Fruit fly (Drosophila melanogaster) whole organism, embryonic: ENCODE measurements around the gene nAChRalpha6.
A peak's percentile ranks its signal among the peaks of the same experiment; 100 is the strongest.

Source experiments
- B-H2 ChIP-seq: fragments of 200-800 bp; sonication (Bioruptor generic); optimal IDR thresholded peaks from 2 replicates; lab custom pipeline; 2018; ENCODE audit warnings: missing biosample characterization, mild to moderate bottlenecking, missing genetic modification characterization
- Blimp-1 ChIP-seq: fragments of 200-800 bp; sonication (Bioruptor generic); optimal IDR thresholded peaks from 3 replicates; lab custom pipeline; 2018; ENCODE audit warnings: missing biosample characterization, missing genetic modification characterization, mild to moderate bottlenecking, moderate library complexity, missing genetic modification reagents
- CG11456 ChIP-seq: fragments of 200-800 bp; sonication (Bioruptor generic); IDR thresholded peaks from 3 replicates; pipeline ENCODE4 v1.3.6; 2022; ENCODE audit warnings: missing biosample characterization, missing genetic modification characterization
- CG11504 ChIP-seq: fragments of 200-800 bp; sonication (Bioruptor generic); optimal IDR thresholded peaks from 3 replicates; lab custom pipeline; 2019; ENCODE audit warnings: missing biosample characterization, mild to moderate bottlenecking, missing genetic modification characterization, moderate library complexity
- CG13624 ChIP-seq: fragments of 200-800 bp; sonication (Bioruptor generic); optimal IDR thresholded peaks from 2 replicates; lab custom pipeline; 2016; ENCODE audit warnings: missing biosample characterization, missing genetic modification characterization
- CG14860 ChIP-seq: fragments of 200-800 bp; sonication (Bioruptor generic); IDR thresholded peaks from 3 replicates; pipeline ENCODE4 v1.3.6; 2022; ENCODE audit warnings: missing biosample characterization, missing genetic modification characterization; ENCODE audit not compliant: partially characterized antibody
- CG15073 ChIP-seq: fragments of 200-800 bp; sonication (Bioruptor generic); optimal IDR thresholded peaks from 2 replicates; lab custom pipeline; 2016; ENCODE audit warnings: missing biosample characterization, missing genetic modification characterization
- CG17186 ChIP-seq: fragments of 200-800 bp; sonication (Bioruptor generic); optimal IDR thresholded peaks from 3 replicates; lab custom pipeline; 2017; ENCODE audit warnings: missing biosample characterization, missing genetic modification reagents, missing genetic modification characterization
- CG17361 ChIP-seq: fragments of 200-800 bp; sonication (Bioruptor generic); IDR thresholded peaks from 3 replicates; pipeline ENCODE4 v1.3.6; 2022; ENCODE audit warnings: missing biosample characterization, missing genetic modification characterization
- CG17912 ChIP-seq: fragments of 200-800 bp; sonication (Bioruptor generic); optimal IDR thresholded peaks from 2 replicates; lab custom pipeline; 2018; ENCODE audit warnings: missing biosample characterization, mild to moderate bottlenecking, missing genetic modification characterization
- CG18011 ChIP-seq: fragments of 200-800 bp; sonication (Bioruptor generic); optimal IDR thresholded peaks from 2 replicates; lab custom pipeline; 2017; ENCODE audit warnings: missing biosample characterization, missing genetic modification characterization, mild to moderate bottlenecking, moderate library complexity, missing genotype
- CG18764 ChIP-seq: fragments of 200-800 bp; sonication (Bioruptor generic); optimal IDR thresholded peaks from 3 replicates; lab custom pipeline; 2016; ENCODE audit warnings: missing biosample characterization, missing genetic modification characterization
- CG2202 ChIP-seq: fragments of 200-800 bp; sonication (Bioruptor generic); optimal IDR thresholded peaks from 2 replicates; lab custom pipeline; 2018; ENCODE audit warnings: missing biosample characterization, mild to moderate bottlenecking, missing genetic modification characterization
- CG30020 ChIP-seq: fragments of 200-800 bp; optimal IDR thresholded peaks from 2 replicates; lab custom pipeline; 2019; ENCODE audit warnings: missing biosample characterization, mild to moderate bottlenecking, missing genetic modification characterization, moderate library complexity
- CG31365 ChIP-seq: fragments of 200-800 bp; sonication (Bioruptor generic); optimal IDR thresholded peaks from 2 replicates; lab custom pipeline; 2018; ENCODE audit warnings: missing biosample characterization, mild to moderate bottlenecking, missing genetic modification characterization
- CG32767 ChIP-seq: fragments of 200-800 bp; sonication (Bioruptor generic); IDR thresholded peaks from 2 replicates; pipeline ENCODE4 v1.3.6; 2022; ENCODE audit warnings: missing biosample characterization, missing genetic modification characterization
- CG6272 ChIP-seq: fragments of 200-800 bp; sonication (Bioruptor generic); IDR thresholded peaks from 2 replicates; pipeline ENCODE4 v1.3.6; 2022; ENCODE audit warnings: missing biosample characterization, missing genetic modification characterization
- CG6765 ChIP-seq: fragments of 200-800 bp; sonication (Bioruptor generic); optimal IDR thresholded peaks from 3 replicates; lab custom pipeline; 2017; ENCODE audit warnings: missing biosample characterization, mild to moderate bottlenecking, missing genetic modification characterization
- CG8281 ChIP-seq: fragments of 200-800 bp; sonication (Bioruptor generic); optimal IDR thresholded peaks from 2 replicates; lab custom pipeline; 2018; ENCODE audit warnings: missing biosample characterization, mild to moderate bottlenecking, missing genetic modification characterization, moderate library complexity
- CG8944 ChIP-seq: fragments of 200-800 bp; sonication (Bioruptor generic); optimal IDR thresholded peaks from 3 replicates; lab custom pipeline; 2016; ENCODE audit warnings: missing biosample characterization, missing genetic modification characterization
- CTCF ChIP-seq: fragments of 200-800 bp; sonication (Bioruptor generic); optimal IDR thresholded peaks from 2 replicates; lab custom pipeline; 2017; ENCODE audit warnings: missing biosample characterization, mild to moderate bottlenecking, missing genetic modification characterization, moderate library complexity
- Doc2 ChIP-seq: fragments of 200-800 bp; sonication (Bioruptor generic); IDR thresholded peaks from 2 replicates; pipeline ENCODE4 v1.3.6; 2022; ENCODE audit warnings: missing biosample characterization, missing genetic modification characterization
- E2f1 ChIP-seq: fragments of 200-800 bp; sonication (Bioruptor generic); IDR thresholded peaks from 2 replicates; pipeline ENCODE4 v1.3.6; 2022; ENCODE audit warnings: missing biosample characterization, missing genetic modification characterization
- H15 ChIP-seq: fragments of 200-800 bp; sonication (Bioruptor generic); IDR thresholded peaks from 3 replicates; pipeline ENCODE4 v1.3.6; 2022; ENCODE audit warnings: missing biosample characterization, missing genetic modification characterization
- Hr3 ChIP-seq: fragments of 200-800 bp; sonication (Bioruptor generic); optimal IDR thresholded peaks from 3 replicates; lab custom pipeline; 2016; ENCODE audit warnings: missing biosample characterization, missing genetic modification characterization
- MTF-1 ChIP-seq: fragments of 200-800 bp; sonication (Bioruptor generic); optimal IDR thresholded peaks from 2 replicates; lab custom pipeline; 2018; ENCODE audit warnings: missing biosample characterization, mild to moderate bottlenecking, missing genetic modification characterization, borderline replicate concordance
- Max ChIP-seq: fragments of 200-800 bp; sonication (Bioruptor generic); optimal IDR thresholded peaks from 2 replicates; lab custom pipeline; 2016; ENCODE audit warnings: missing biosample characterization, mild to moderate bottlenecking, missing genetic modification characterization
- Mrtf ChIP-seq: fragments of 200-800 bp; sonication (Bioruptor generic); IDR thresholded peaks from 3 replicates; pipeline ENCODE4 v1.3.6; 2022; ENCODE audit warnings: missing biosample characterization, missing genetic modification characterization
- NfI ChIP-seq: fragments of 200-800 bp; sonication (Bioruptor generic); optimal IDR thresholded peaks from 3 replicates; lab custom pipeline; 2018; ENCODE audit warnings: missing biosample characterization, mild to moderate bottlenecking, missing genetic modification characterization, moderate library complexity
- Poxn ChIP-seq: fragments of 200-800 bp; sonication (Bioruptor generic); IDR thresholded peaks from 2 replicates; pipeline ENCODE4 v1.3.6; 2022; ENCODE audit warnings: missing biosample characterization, missing genetic modification characterization
- Ptx1 ChIP-seq: fragments of 200-800 bp; sonication (Bioruptor generic); IDR thresholded peaks from 2 replicates; pipeline ENCODE4 v1.3.6; 2022; ENCODE audit warnings: missing biosample characterization, missing genetic modification characterization
- Stat92E ChIP-seq, 3 experiments: fragments of >200 bp in 2 of 3; fragments of 200-800 bp in 1 of 3; sonication (Bioruptor generic) in 1 of 3; optimal IDR thresholded peaks; 2 replicates each; lab custom pipeline; 2017 to 2019; ENCODE audit warnings: missing biosample characterization in 3 of 3, missing genetic modification characterization in 3 of 3, mild to moderate bottlenecking in 1 of 3, moderate library complexity in 1 of 3
- Xbp1 ChIP-seq: fragments of 200-800 bp; sonication (Bioruptor generic); optimal IDR thresholded peaks from 3 replicates; lab custom pipeline; 2016; ENCODE audit warnings: missing biosample characterization, mild to moderate bottlenecking, missing genetic modification characterization
- abd-A ChIP-seq: fragments of 200-800 bp; sonication (Bioruptor generic); optimal IDR thresholded peaks from 3 replicates; lab custom pipeline; 2019; ENCODE audit warnings: missing biosample characterization, mild to moderate bottlenecking, missing genetic modification characterization, moderate library complexity
- al ChIP-seq: fragments of 200-800 bp; sonication (Bioruptor generic); IDR thresholded peaks from 2 replicates; pipeline ENCODE4 v1.3.6; 2022; ENCODE audit warnings: missing biosample characterization, missing genetic modification characterization
- aop ChIP-seq: fragments of 200-800 bp; sonication (Bioruptor generic); IDR thresholded peaks from 2 replicates; pipeline ENCODE4 v1.3.6; 2022; ENCODE audit warnings: missing biosample characterization, missing genetic modification characterization
- bsh ChIP-seq, 2 experiments: fragments of 200-800 bp; sonication (Bioruptor generic); optimal IDR thresholded peaks; 2 replicates each; lab custom pipeline; 2017 to 2018; ENCODE audit warnings: mild to moderate bottlenecking in 2 of 2, missing biosample characterization in 2 of 2, missing genetic modification characterization in 2 of 2, moderate library complexity in 1 of 2
- ci ChIP-seq: fragments of 200-800 bp; sonication (Bioruptor generic); IDR thresholded peaks from 3 replicates; pipeline ENCODE4 v1.3.6; 2022; ENCODE audit warnings: missing biosample characterization, missing genetic modification characterization
- eve ChIP-seq, 2 experiments: fragments of >200 bp; optimal IDR thresholded peaks; 2 replicates each; lab custom pipeline; 2017; ENCODE audit warnings: missing biosample characterization in 2 of 2, missing genetic modification characterization in 2 of 2
- eyg ChIP-seq: fragments of 200-800 bp; sonication (Bioruptor generic); optimal IDR thresholded peaks from 3 replicates; lab custom pipeline; 2016; ENCODE audit warnings: missing biosample characterization, missing genetic modification characterization
- her ChIP-seq: fragments of 200-800 bp; sonication (Bioruptor generic); optimal IDR thresholded peaks from 2 replicates; lab custom pipeline; 2016; ENCODE audit warnings: missing biosample characterization, missing genetic modification characterization
- jumu ChIP-seq: fragments of 200-800 bp; sonication (Bioruptor generic); optimal IDR thresholded peaks from 3 replicates; lab custom pipeline; 2016; ENCODE audit warnings: missing biosample characterization, missing genetic modification characterization
- ken ChIP-seq: fragments of 200-800 bp; sonication (Bioruptor generic); IDR thresholded peaks from 3 replicates; pipeline ENCODE4 v1.3.6; 2022; ENCODE audit warnings: missing biosample characterization, missing genetic modification characterization
- pfk ChIP-seq: fragments of 200-800 bp; sonication (Bioruptor generic); optimal IDR thresholded peaks from 2 replicates; lab custom pipeline; 2018; ENCODE audit warnings: missing biosample characterization, mild to moderate bottlenecking, missing genetic modification characterization, moderate library complexity
- psq ChIP-seq: fragments of 200-800 bp; sonication (Bioruptor generic); optimal IDR thresholded peaks from 2 replicates; lab custom pipeline; 2017; ENCODE audit warnings: missing biosample characterization, missing genetic modification characterization
- ro ChIP-seq: fragments of 200-800 bp; sonication (Bioruptor generic); IDR thresholded peaks from 2 replicates; pipeline ENCODE4 v1.3.6; 2022; ENCODE audit warnings: missing biosample characterization, missing genetic modification characterization
- tap ChIP-seq: fragments of 200-800 bp; optimal IDR thresholded peaks from 3 replicates; lab custom pipeline; 2019; ENCODE audit warnings: missing biosample characterization, mild to moderate bottlenecking, missing genetic modification characterization, moderate library complexity
- toy ChIP-seq: fragments of 200-800 bp; sonication (Bioruptor generic); IDR thresholded peaks from 2 replicates; pipeline ENCODE4 v1.3.6; 2022; ENCODE audit warnings: missing biosample characterization, missing genetic modification characterization
- ttk ChIP-seq: fragments of 200-800 bp; sonication (Bioruptor generic); IDR thresholded peaks from 2 replicates; pipeline ENCODE4 v2.1.2; 2022; ENCODE audit warnings: missing biosample characterization, missing genetic modification characterization
- twi ChIP-seq: fragments of 200-800 bp; optimal IDR thresholded peaks from 2 replicates; lab custom pipeline; 2019; ENCODE audit warnings: missing biosample characterization, mild to moderate bottlenecking, missing genetic modification characterization, moderate library complexity
- usp ChIP-seq: fragments of >200 bp; optimal IDR thresholded peaks from 2 replicates; lab custom pipeline; 2017; ENCODE audit warnings: missing biosample characterization, missing genetic modification characterization
- wek ChIP-seq: fragments of 200-800 bp; sonication (Bioruptor generic); optimal IDR thresholded peaks from 3 replicates; lab custom pipeline; 2018; ENCODE audit warnings: missing biosample characterization, mild to moderate bottlenecking, missing genetic modification characterization, moderate library complexity

The nAChRalpha6 gene

dm6 chr2L:9758856-9759255 lies 127.2 kb downstream of the nAChRalpha6 start (continued):
- TF ChIP-seq H15 (GFP tag; lab: Robert Waterston, UW) (peak; percentile 60; the same call in 1 of the 3 replicates), CG15073 (GFP tag; lab: Kevin White, UChicago) (no peak), CG17912 (peak; percentile 65), her (GFP tag; lab: Kevin White, UChicago) (peak; percentile 57), E2f1 (GFP tag; lab: Robert Waterston, UW) (peak; percentile 63), CG17361 (GFP tag; lab: Robert Waterston, UW) (0 out of 3 replicates have a peak, but pooled peaks have one; percentile 38), Stat92E (GFP tag; optimal IDR thresholded peaks at IDR 0.05; lab: Kevin White, UChicago) (no peak), Hr3 (peak; percentile 42), ci (peak; percentile 67; the same call in 2 of the 3 replicates), CG18011 (GFP tag; lab: Kevin White, UChicago) (peak; percentile 30), CG30020 (peak; percentile 43), tap (tag; lab: Kevin White, UChicago) (peak; percentile 7), CG32767 (GFP tag; lab: Robert Waterston, UW) (0 out of 2 replicates have a peak, but pooled peaks have one; percentile 40), toy (GFP tag; lab: Robert Waterston, UW) (0 out of 2 replicates have a peak, but pooled peaks have one; percentile 14), aop (GFP tag; lab: Robert Waterston, UW) (no peak), al (GFP tag; lab: Robert Waterston, UW) (peak; percentile 58), CG18764 (peak; percentile 3), CG6765 (GFP tag; lab: Kevin White, UChicago) (no peak), NfI (GFP tag; lab: Kevin White, UChicago) (peak; percentile 67), pfk (GFP tag; lab: Kevin White, UChicago) (no peak), CG11504 (no peak), CTCF (GFP tag; lab: Kevin White, UChicago) (peak; percentile 24), CG31365 (tag; lab: Kevin White, UChicago) (peak; percentile 16), usp (GFP tag; lab: Kevin White, UChicago) (no peak), CG13624 (GFP tag; lab: Kevin White, UChicago) (peak; percentile 47), psq (GFP tag; lab: Kevin White, UChicago) (peak; percentile 10), bsh (GFP tag; optimal IDR thresholded peaks at IDR 0.05; lab: Kevin White, UChicago) (peak in 1 of 2 experiments; percentile 35), CG2202 (tag; lab: Kevin White, UChicago) (no peak), B-H2 (GFP tag; lab: Kevin White, UChicago) (peak; percentile 78), CG8944 (peak; percentile 64), eve (GFP tag; optimal IDR thresholded peaks at IDR 0.05; lab: Kevin White, UChicago) (no peak), Poxn (GFP tag; lab: Robert Waterston, UW) (no peak), twi (peak; percentile 22), Max (no peak), CG6272 (GFP tag; lab: Robert Waterston, UW) (peak; percentile 76), Blimp-1 (no peak), eyg (GFP tag; lab: Kevin White, UChicago) (no peak), ken (GFP tag; lab: Robert Waterston, UW) (peak; percentile 64), ttk (GFP tag; lab: Robert Waterston, UW) (peak; percentile 64), abd-A (no peak), ro (GFP tag; lab: Robert Waterston, UW) (no peak), CG8281 (tag; lab: Kevin White, UChicago) (no peak), CG11456 (GFP tag; lab: Robert Waterston, UW) (peak; percentile 90), wek (GFP tag; lab: Kevin White, UChicago) (no peak), CG14860 (GFP tag; lab: Robert Waterston, UW) (peak; percentile 89), MTF-1 (peak; percentile 6), jumu (GFP tag; lab: Kevin White, UChicago) (peak; percentile 48), Ptx1 (GFP tag; lab: Robert Waterston, UW) (peak; percentile 65), Mrtf (GFP tag; lab: Robert Waterston, UW) (peak; percentile 54; the same call in 1 of the 3 replicates), CG17186 (GFP tag; lab: Kevin White, UChicago) (peak; percentile 51), Xbp1 (peak; percentile 67), Doc2 (GFP tag; lab: Robert Waterston, UW) (no peak)
